Worm (Caenorhabditis elegans) whole organism, L1 larva: ENCODE measurements around the gene orc-4.

Experiments used
- C04F5.9 ChIP-seq: sonication (generic microtip); optimal IDR thresholded peaks from 2 replicates; lab custom pipeline; 2016; ENCODE audit warnings: missing genetic modification characterization, missing compliant biosample characterization
- C16A3.4 ChIP-seq: fragments of 150-350 bp; optimal IDR thresholded peaks from 2 replicates; lab custom pipeline; 2014; ENCODE audit warnings: missing biosample characterization, missing genetic modification characterization
- C34B4.2 ChIP-seq: sonication (generic microtip); optimal IDR thresholded peaks from 2 replicates; lab custom pipeline; 2017; ENCODE audit warnings: mild to moderate bottlenecking, missing genetic modification characterization, missing compliant biosample characterization
- Y116A8C.19 ChIP-seq: sonication (generic microtip); optimal IDR thresholded peaks from 2 replicates; lab custom pipeline; 2016; ENCODE audit warnings: missing compliant biosample characterization, missing genetic modification characterization, borderline replicate concordance
- aha-1 ChIP-seq: fragments of 150-350 bp; optimal IDR thresholded peaks from 2 replicates; lab custom pipeline; 2014; ENCODE audit warnings: missing biosample characterization, missing genetic modification characterization
- aly-2 ChIP-seq: fragments of 150-350 bp; optimal IDR thresholded peaks from 2 replicates; lab custom pipeline; 2014; ENCODE audit warnings: missing biosample characterization, missing genetic modification characterization
- ceh-63 ChIP-seq: fragments of 200-800 bp; sonication (Bioruptor generic); optimal IDR thresholded peaks from 2 replicates; lab custom pipeline; 2018; ENCODE audit warnings: mild to moderate bottlenecking, missing genetic modification characterization, missing compliant biosample characterization
- ceh-90 ChIP-seq: sonication (generic microtip); optimal IDR thresholded peaks from 2 replicates; lab custom pipeline; 2016; ENCODE audit warnings: missing genetic modification characterization, missing compliant biosample characterization
- ces-1 ChIP-seq: fragments of 150-350 bp; optimal IDR thresholded peaks from 2 replicates; lab custom pipeline; 2014; ENCODE audit warnings: missing biosample characterization, missing genetic modification reagents, missing genetic modification characterization
- dsc-1 ChIP-seq: sonication (generic microtip); optimal IDR thresholded peaks from 2 replicates; lab custom pipeline; 2016; ENCODE audit warnings: mild to moderate bottlenecking, missing genetic modification characterization, missing compliant biosample characterization
- efl-1 ChIP-seq, 4 experiments: fragments of 150-350 bp; optimal IDR thresholded peaks in 3 of 4; peaks in 1 of 4; 1 replicate in 1 of 4; 2 replicates in 3 of 4; lab custom pipeline; 2014; ENCODE audit warnings: missing biosample characterization in 2 of 4, missing genetic modification characterization in 2 of 4, missing genetic modification reagents in 2 of 4
- efl-3 ChIP-seq: fragments of 200-800 bp; sonication (Bioruptor generic); optimal IDR thresholded peaks from 2 replicates; lab custom pipeline; 2018; ENCODE audit warnings: mild to moderate bottlenecking, missing genetic modification characterization, missing compliant biosample characterization
- egl-13 ChIP-seq: sonication (generic microtip); optimal IDR thresholded peaks from 2 replicates; lab custom pipeline; 2016; ENCODE audit warnings: missing genotype, missing genetic modification reagents, missing genetic modification characterization, missing compliant biosample characterization
- ets-5 ChIP-seq: fragments of 200-800 bp; sonication (Bioruptor generic); IDR thresholded peaks from 2 replicates; pipeline ENCODE4 v1.3.6; 2022; ENCODE audit warnings: missing genetic modification characterization, missing compliant biosample characterization
- fkh-8 ChIP-seq: sonication (generic microtip); optimal IDR thresholded peaks from 2 replicates; lab custom pipeline; 2016; ENCODE audit warnings: mild to moderate bottlenecking, missing genetic modification characterization, missing compliant biosample characterization
- fos-1 ChIP-seq: fragments of 150-350 bp; optimal IDR thresholded peaks from 2 replicates; lab custom pipeline; 2014; ENCODE audit warnings: missing biosample characterization, missing genetic modification characterization
- hlh-17 ChIP-seq: fragments of 200-800 bp; sonication (Bioruptor generic); optimal IDR thresholded peaks from 2 replicates; lab custom pipeline; 2018; ENCODE audit warnings: missing genetic modification characterization, mild to moderate bottlenecking, missing compliant biosample characterization, moderate library complexity, borderline replicate concordance
- hlh-4 ChIP-seq: sonication (generic microtip); optimal IDR thresholded peaks from 2 replicates; lab custom pipeline; 2016; ENCODE audit warnings: mild to moderate bottlenecking, missing genetic modification characterization, missing compliant biosample characterization
- hpl-2 ChIP-seq: fragments of 150-350 bp; optimal IDR thresholded peaks from 2 replicates; lab custom pipeline; 2014; ENCODE audit warnings: missing biosample characterization, missing genetic modification reagents, missing genetic modification characterization
- irx-1 ChIP-seq: sonication (generic microtip); optimal IDR thresholded peaks from 2 replicates; lab custom pipeline; 2016; ENCODE audit warnings: missing genetic modification characterization, missing compliant biosample characterization
- isw-1 ChIP-seq: fragments of 200-800 bp; sonication (Bioruptor generic); IDR thresholded peaks from 2 replicates; pipeline ENCODE4 v1.3.6; 2022; ENCODE audit warnings: missing genetic modification characterization, missing compliant biosample characterization
- lin-39 ChIP-seq: fragments of 150-350 bp; optimal IDR thresholded peaks from 2 replicates; lab custom pipeline; 2014; ENCODE audit warnings: missing biosample characterization, missing genetic modification reagents, missing genetic modification characterization
- lir-3 ChIP-seq: sonication (generic microtip); optimal IDR thresholded peaks from 2 replicates; lab custom pipeline; 2016; ENCODE audit warnings: mild to moderate bottlenecking, missing genetic modification characterization, moderate library complexity, missing compliant biosample characterization; ENCODE audit not compliant: poor library complexity
- lsy-2 ChIP-seq, 2 experiments: fragments of 150-350 bp; optimal IDR thresholded peaks; 2 replicates each; lab custom pipeline; 2014; ENCODE audit warnings: missing biosample characterization in 2 of 2, missing genetic modification characterization in 2 of 2
- mab-9 ChIP-seq: fragments of 200-800 bp; sonication (Bioruptor generic); IDR thresholded peaks from 2 replicates; pipeline ENCODE4 v1.3.6; 2022; ENCODE audit warnings: missing genetic modification reagents, missing genetic modification characterization, missing compliant biosample characterization
- mef-2 ChIP-seq: fragments of 150-350 bp; optimal IDR thresholded peaks from 2 replicates; lab custom pipeline; 2014; ENCODE audit warnings: missing biosample characterization, missing genetic modification characterization
- mep-1 ChIP-seq: fragments of 150-350 bp; optimal IDR thresholded peaks from 2 replicates; lab custom pipeline; 2014; ENCODE audit warnings: missing biosample characterization, missing genetic modification characterization
- nhr-11 ChIP-seq: fragments of 150-350 bp; optimal IDR thresholded peaks from 2 replicates; lab custom pipeline; 2014; ENCODE audit warnings: missing biosample characterization, missing genetic modification characterization
- nhr-237 ChIP-seq: fragments of 150-350 bp; optimal IDR thresholded peaks from 2 replicates; lab custom pipeline; 2014; ENCODE audit warnings: missing biosample characterization, missing genetic modification characterization
- nhr-28 ChIP-seq: fragments of 150-350 bp; optimal IDR thresholded peaks from 2 replicates; lab custom pipeline; 2014; ENCODE audit warnings: missing biosample characterization, missing genetic modification characterization
- nhr-47 ChIP-seq: sonication (generic microtip); optimal IDR thresholded peaks from 2 replicates; lab custom pipeline; 2016; ENCODE audit warnings: mild to moderate bottlenecking, missing genetic modification characterization, moderate library complexity, missing compliant biosample characterization
- nhr-71 ChIP-seq: sonication (generic microtip); optimal IDR thresholded peaks from 2 replicates; lab custom pipeline; 2016; ENCODE audit warnings: mild to moderate bottlenecking, missing genetic modification characterization, moderate library complexity, missing compliant biosample characterization
- nhr-77 ChIP-seq: fragments of 150-350 bp; optimal IDR thresholded peaks from 2 replicates; lab custom pipeline; 2014; ENCODE audit warnings: missing biosample characterization, missing genetic modification characterization
- nhr-84 ChIP-seq: sonication (generic microtip); optimal IDR thresholded peaks from 2 replicates; lab custom pipeline; 2017; ENCODE audit warnings: missing biosample characterization, missing genetic modification characterization
- pag-3 ChIP-seq: sonication (generic microtip); optimal IDR thresholded peaks from 2 replicates; lab custom pipeline; 2017; ENCODE audit warnings: missing genetic modification characterization, mild to moderate bottlenecking, missing compliant biosample characterization, antibody characterized with exemption, borderline replicate concordance; ENCODE audit not compliant: insufficient read depth
- snpc-4 ChIP-seq: fragments of 150-350 bp; optimal IDR thresholded peaks from 2 replicates; lab custom pipeline; 2014; ENCODE audit warnings: missing biosample characterization, missing genetic modification characterization
- snu-23 ChIP-seq: sonication (generic microtip); optimal IDR thresholded peaks from 2 replicates; lab custom pipeline; 2016; ENCODE audit warnings: missing genetic modification characterization, missing compliant biosample characterization
- sox-4 ChIP-seq: sonication (generic microtip); optimal IDR thresholded peaks from 2 replicates; lab custom pipeline; 2016; ENCODE audit warnings: missing genetic modification characterization, missing compliant biosample characterization
- sptf-1 ChIP-seq: fragments of 150-350 bp; optimal IDR thresholded peaks from 2 replicates; lab custom pipeline; 2014; ENCODE audit warnings: missing biosample characterization, missing genetic modification characterization
- sup-37 ChIP-seq: fragments of 200-800 bp; sonication (Bioruptor generic); optimal IDR thresholded peaks from 2 replicates; lab custom pipeline; 2018; ENCODE audit warnings: mild to moderate bottlenecking, missing genetic modification characterization, missing compliant biosample characterization
- swsn-7 ChIP-seq: sonication (generic microtip); optimal IDR thresholded peaks from 2 replicates; lab custom pipeline; 2016; ENCODE audit warnings: missing genetic modification characterization, missing compliant biosample characterization
- unc-130 ChIP-seq: fragments of 150-350 bp; optimal IDR thresholded peaks from 2 replicates; lab custom pipeline; 2017; ENCODE audit warnings: missing biosample characterization, missing genetic modification characterization, inconsistent platforms
- unc-30 ChIP-seq: sonication (generic microtip); optimal IDR thresholded peaks from 2 replicates; lab custom pipeline; 2017; ENCODE audit warnings: missing biosample characterization, missing genetic modification characterization
- unc-86 ChIP-seq: sonication (generic microtip); optimal IDR thresholded peaks from 2 replicates; lab custom pipeline; 2016; ENCODE audit warnings: missing genetic modification characterization, missing compliant biosample characterization
- zag-1 ChIP-seq: fragments of 150-350 bp; optimal IDR thresholded peaks from 2 replicates; lab custom pipeline; 2014; ENCODE audit warnings: missing biosample characterization, missing genetic modification characterization
- ztf-11 ChIP-seq, 2 experiments: sonication (generic microtip); optimal IDR thresholded peaks; 2 replicates each; lab custom pipeline; 2016 to 2017; ENCODE audit warnings: missing genetic modification characterization in 2 of 2, missing biosample characterization in 1 of 2, missing compliant biosample characterization in 1 of 2
- ztf-4 ChIP-seq: fragments of 150-350 bp; optimal IDR thresholded peaks from 2 replicates; lab custom pipeline; 2014; ENCODE audit warnings: missing biosample characterization, missing genetic modification characterization

orc-4 gene

ce11 chrIII:10608161-10608560 lies 37.8 kb upstream of the orc-4 start:
- no peak for TF ChIP-seq sox-4 (tag; lab: Kevin White, UChicago)
- TF ChIP-seq fkh-8 (tag; lab: Kevin White, UChicago) = peak; percentile 54
- no peak for TF ChIP-seq irx-1 (tag; lab: Kevin White, UChicago)
- peak; percentile 51 for TF ChIP-seq unc-86 (tag; lab: Kevin White, UChicago)
- no peak for TF ChIP-seq zag-1
- TF ChIP-seq nhr-71 (tag; lab: Kevin White, UChicago) = peak; percentile 41
- TF ChIP-seq ets-5 (GFP tag; lab: Robert Waterston, UW) = no peak
- no peak for TF ChIP-seq efl-1 (optimal IDR thresholded peaks at IDR 0.05; lab: Kevin White, UChicago)
- TF ChIP-seq efl-1 (GFP tag; optimal IDR thresholded peaks at IDR 0.05 in 1 of 2; lab: Kevin White, UChicago) = peak in 1 of 2 experiments; percentile 86
- TF ChIP-seq nhr-47 (tag; lab: Kevin White, UChicago) = peak; percentile 36
- peak; percentile 69 for TF ChIP-seq dsc-1 (tag; lab: Kevin White, UChicago)
- TF ChIP-seq nhr-84 (tag; lab: Kevin White, UChicago) = no peak
- TF ChIP-seq Y116A8C.19 = no peak
- TF ChIP-seq egl-13 = peak; percentile 13
- no peak for TF ChIP-seq isw-1 (GFP tag; lab: Robert Waterston, UW)

ce11 chrIII:10612333-10612732 lies 33.6 kb upstream of the orc-4 start, which contains the start of gene Y39A1A.24:
Y39A1A.24 (plus strand) TSS chrIII:10612633.
- TF ChIP-seq mab-9 (GFP tag; lab: Robert Waterston, UW) = no peak
- no peak for TF ChIP-seq zag-1
- TF ChIP-seq ces-1 = no peak
- TF ChIP-seq sox-4 (tag; lab: Kevin White, UChicago) = no peak
- TF ChIP-seq aha-1 = no peak
- TF ChIP-seq ztf-4 = no peak
- TF ChIP-seq lin-39 (tag; lab: Kevin White, UChicago) = no peak
- no peak for TF ChIP-seq unc-130 (tag; lab: Kevin White, UChicago)
- no peak for TF ChIP-seq unc-30
- TF ChIP-seq sup-37 (GFP tag; lab: Kevin White, UChicago) = no peak
- TF ChIP-seq ceh-90 (tag; lab: Kevin White, UChicago) = no peak
- TF ChIP-seq efl-1 (optimal IDR thresholded peaks at IDR 0.05; lab: Kevin White, UChicago) = no peak
- no peak for TF ChIP-seq efl-1 (GFP tag; optimal IDR thresholded peaks at IDR 0.05 in 1 of 2; lab: Kevin White, UChicago)
- TF ChIP-seq snpc-4 (tag; lab: Kevin White, UChicago) = no peak
- TF ChIP-seq dsc-1 (tag; lab: Kevin White, UChicago) = no peak
- no peak for TF ChIP-seq mef-2 (tag; lab: Kevin White, UChicago)
- no peak for TF ChIP-seq pag-3 (tag; lab: Kevin White, UChicago)
- no peak for TF ChIP-seq nhr-11 (tag; lab: Kevin White, UChicago)

- TF ChIP-seq mep-1 (no peak), Y116A8C.19 (no peak), nhr-84 (tag; lab: Kevin White, UChicago) (no peak), sup-37 (GFP tag; lab: Kevin White, UChicago) (no peak), C34B4.2 (tag; lab: Kevin White, UChicago) (no peak), sox-4 (tag; lab: Kevin White, UChicago) (no peak), hlh-4 (no peak), hlh-17 (GFP tag; lab: Kevin White, UChicago) (no peak), nhr-237 (tag; lab: Kevin White, UChicago) (no peak), irx-1 (tag; lab: Kevin White, UChicago) (no peak), snu-23 (GFP tag; lab: Kevin White, UChicago) (no peak), C04F5.9 (no peak)
These were observed 30.8 kb upstream of the orc-4 start, which contains the start of gene mrpl-22 for ce11 chrIII:10615166-10615565. mrpl-22 (plus strand) TSS chrIII:10615466.

ce11 chrIII:10621208-10621607 lies 24.8 kb upstream of the orc-4 start, which contains the start of the genes lron-10 and hpr-9:
lron-10 (minus strand) TSS chrIII:10621369.
hpr-9 (plus strand) TSS chrIII:10621551.
- TF ChIP-seq lir-3 (tag; lab: Kevin White, UChicago) = peak; percentile 97
- TF ChIP-seq nhr-77 (tag; lab: Kevin White, UChicago) = peak; percentile 46
- TF ChIP-seq C16A3.4 = peak; percentile 70
- TF ChIP-seq dsc-1 (tag; lab: Kevin White, UChicago) = peak; percentile 89
- TF ChIP-seq sptf-1 (tag; lab: Kevin White, UChicago) = no peak
- TF ChIP-seq efl-3 (GFP tag; lab: Kevin White, UChicago) = peak; percentile 77
- peak; percentile 49 for TF ChIP-seq aly-2
- TF ChIP-seq ceh-63 (GFP tag; lab: Kevin White, UChicago) = no peak
- peak; percentile 74 to 84 for TF ChIP-seq efl-1 (optimal IDR thresholded peaks at IDR 0.05; lab: Kevin White, UChicago)
- TF ChIP-seq efl-1 (GFP tag; optimal IDR thresholded peaks at IDR 0.05 in 1 of 2; lab: Kevin White, UChicago) = peak; percentile 85 to 98
- peak; percentile 90 for TF ChIP-seq mab-9 (GFP tag; lab: Robert Waterston, UW)
- peak; percentile 83 to 86 for TF ChIP-seq lsy-2 (tag; optimal IDR thresholded peaks at IDR 0.05; lab: Kevin White, UChicago)
- TF ChIP-seq nhr-28 = no peak
- peak; percentile 17 for TF ChIP-seq hpl-2
- TF ChIP-seq ztf-11 (tag; optimal IDR thresholded peaks at IDR 0.05; lab: Kevin White, UChicago) = peak in 1 of 2 experiments; percentile 96
- TF ChIP-seq pag-3 (tag; lab: Kevin White, UChicago) = no peak
- peak; percentile 13 for TF ChIP-seq fos-1
- TF ChIP-seq swsn-7 = peak; percentile 82
- peak; percentile 58 for TF ChIP-seq lin-39 (tag; lab: Kevin White, UChicago)
